Fruit fly (Drosophila melanogaster): ENCODE measurements around the gene alpha-Est5.

DNA sequence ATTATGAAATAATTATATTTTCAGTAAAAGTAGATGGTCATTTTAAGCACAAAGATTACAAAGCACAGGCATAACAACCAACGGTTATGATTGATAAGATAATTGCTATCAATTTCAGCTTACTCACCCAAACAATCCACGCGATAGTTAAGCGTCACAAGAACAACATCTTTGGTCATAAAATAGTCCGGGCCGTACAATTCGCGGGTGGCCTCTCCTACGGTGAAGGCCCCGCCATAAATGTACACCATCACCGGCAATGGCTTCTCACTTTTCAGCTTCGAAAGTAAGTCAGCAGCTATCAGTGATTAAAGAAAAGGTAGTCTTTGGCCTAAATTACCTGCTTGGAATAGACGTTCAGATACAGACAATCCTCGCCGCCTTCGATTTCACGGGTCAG, 584 bp downstream of the alpha-Est5 start:
- TF ChIP-seq lbe (GFP tag; optimal IDR thresholded peaks at IDR 0.05) (no peak), Jarid2 (GFP tag; optimal IDR thresholded peaks at IDR 0.05) (no peak), Nf-YA (GFP tag; IDR thresholded peaks at IDR 0.05) (no peak)
